Fruit fly (Drosophila melanogaster) whole organism, prepupa: ENCODE measurements around the gene Hel89B.

ENCODE experiments used
- CG10631 ChIP-seq: fragments of 200-800 bp; sonication (Bioruptor generic); optimal IDR thresholded peaks from 2 replicates; lab custom pipeline; 2016; ENCODE audit warnings: missing biosample characterization, missing genetic modification characterization
- CG11294 ChIP-seq: fragments of 200-800 bp; sonication (Bioruptor generic); IDR thresholded peaks from 2 replicates; pipeline ENCODE4 v1.3.6; 2022; ENCODE audit warnings: missing biosample characterization, missing genetic modification characterization
- CG15336 ChIP-seq: fragments of 200-800 bp; sonication (Bioruptor generic); IDR thresholded peaks from 2 replicates; pipeline ENCODE4 v1.3.6; 2022; ENCODE audit warnings: missing biosample characterization, missing genetic modification characterization
- CG16779 ChIP-seq: fragments of 200-800 bp; sonication (Bioruptor generic); optimal IDR thresholded peaks from 3 replicates; lab custom pipeline; 2017; ENCODE audit warnings: missing biosample characterization, mild to moderate bottlenecking, missing genetic modification characterization
- CG34406 ChIP-seq: fragments of 200-800 bp; sonication (Bioruptor generic); optimal IDR thresholded peaks from 3 replicates; lab custom pipeline; 2016; ENCODE audit warnings: missing biosample characterization, missing genetic modification characterization
- CG3919 ChIP-seq: fragments of 200-800 bp; sonication (Bioruptor generic); optimal IDR thresholded peaks from 3 replicates; lab custom pipeline; 2016; ENCODE audit warnings: missing biosample characterization, missing genetic modification characterization
- CG6808 ChIP-seq: fragments of 200-800 bp; sonication (Bioruptor generic); optimal IDR thresholded peaks from 3 replicates; lab custom pipeline; 2017; ENCODE audit warnings: missing biosample characterization, missing genetic modification characterization, mild to moderate bottlenecking, moderate library complexity, missing genetic modification reagents
- CG6854 ChIP-seq: fragments of 200-800 bp; sonication (Bioruptor generic); optimal IDR thresholded peaks from 2 replicates; lab custom pipeline; 2017; ENCODE audit warnings: missing biosample characterization, mild to moderate bottlenecking, missing genetic modification characterization
- CG7368 ChIP-seq: fragments of 200-800 bp; sonication (Bioruptor generic); optimal IDR thresholded peaks from 3 replicates; lab custom pipeline; 2016; ENCODE audit warnings: missing biosample characterization, missing genetic modification characterization
- CG8319 ChIP-seq: fragments of 200-800 bp; sonication (Bioruptor generic); optimal IDR thresholded peaks from 3 replicates; lab custom pipeline; 2016; ENCODE audit warnings: missing biosample characterization, missing genetic modification characterization
- Eip78C ChIP-seq: fragments of 200-800 bp; sonication (Bioruptor generic); peaks from one replicate; lab custom pipeline; 2016; ENCODE audit warnings: missing biosample characterization, missing genetic modification characterization
- Eip93F ChIP-seq: fragments of 200-800 bp; sonication (Bioruptor generic); optimal IDR thresholded peaks from 2 replicates; lab custom pipeline; 2016; ENCODE audit warnings: missing biosample characterization, mild to moderate bottlenecking, missing genetic modification characterization
- Ets21C ChIP-seq: fragments of 200-800 bp; sonication (Bioruptor generic); optimal IDR thresholded peaks from 3 replicates; lab custom pipeline; 2016; ENCODE audit warnings: missing biosample characterization, missing genetic modification characterization
- Ets96B ChIP-seq: fragments of 200-800 bp; optimal IDR thresholded peaks from 2 replicates; lab custom pipeline; 2019; ENCODE audit warnings: missing biosample characterization, mild to moderate bottlenecking, missing genetic modification characterization, moderate library complexity
- Gug ChIP-seq: fragments of 200-800 bp; sonication (Bioruptor generic); IDR thresholded peaks from 2 replicates; pipeline ENCODE4 v1.3.6; 2022; ENCODE audit warnings: missing biosample characterization, missing genetic modification characterization
- Hr4 ChIP-seq: fragments of 200-800 bp; sonication (Bioruptor generic); optimal IDR thresholded peaks from 3 replicates; lab custom pipeline; 2016; ENCODE audit warnings: missing biosample characterization, missing genetic modification characterization
- Lpt ChIP-seq: fragments of 200-800 bp; sonication (Bioruptor generic); optimal IDR thresholded peaks from 3 replicates; lab custom pipeline; 2016; ENCODE audit warnings: missing biosample characterization, missing genetic modification characterization
- OdsH ChIP-seq: fragments of 200-800 bp; sonication (Bioruptor generic); optimal IDR thresholded peaks from 3 replicates; lab custom pipeline; 2016; ENCODE audit warnings: missing biosample characterization, missing genetic modification characterization
- Sox15 ChIP-seq: fragments of 200-800 bp; sonication (Bioruptor generic); optimal IDR thresholded peaks from 3 replicates; lab custom pipeline; 2016; ENCODE audit warnings: missing biosample characterization, missing genetic modification characterization
- achi ChIP-seq: fragments of 200-800 bp; sonication (Bioruptor generic); optimal IDR thresholded peaks from 3 replicates; lab custom pipeline; 2016; ENCODE audit warnings: missing biosample characterization, missing genetic modification characterization
- cyc ChIP-seq: fragments of 200-800 bp; sonication (Bioruptor generic); optimal IDR thresholded peaks from 3 replicates; lab custom pipeline; 2016; ENCODE audit warnings: missing biosample characterization, missing genetic modification characterization
- dac ChIP-seq: fragments of 200-800 bp; sonication (Bioruptor generic); optimal IDR thresholded peaks from 2 replicates; lab custom pipeline; 2017; ENCODE audit warnings: missing biosample characterization, mild to moderate bottlenecking, missing genetic modification characterization
- dsx ChIP-seq: fragments of 200-800 bp; optimal IDR thresholded peaks from 3 replicates; lab custom pipeline; 2019; ENCODE audit warnings: missing biosample characterization, mild to moderate bottlenecking, missing genetic modification characterization, moderate library complexity; ENCODE audit not compliant: poor library complexity, severe bottlenecking
- esn ChIP-seq: fragments of 200-800 bp; sonication (Bioruptor generic); optimal IDR thresholded peaks from 2 replicates; lab custom pipeline; 2016; ENCODE audit warnings: missing biosample characterization, mild to moderate bottlenecking, missing genetic modification characterization, moderate library complexity
- fkh ChIP-seq: fragments of 200-800 bp; sonication (Bioruptor generic); optimal IDR thresholded peaks from 3 replicates; lab custom pipeline; 2017; ENCODE audit warnings: missing biosample characterization, mild to moderate bottlenecking, missing genetic modification characterization, moderate library complexity
- net ChIP-seq: fragments of 200-800 bp; sonication (Bioruptor generic); optimal IDR thresholded peaks from 3 replicates; lab custom pipeline; 2016; ENCODE audit warnings: missing biosample characterization, missing genetic modification characterization
- pdm3 ChIP-seq: fragments of 200-800 bp; sonication (Bioruptor generic); optimal IDR thresholded peaks from 3 replicates; lab custom pipeline; 2016; ENCODE audit warnings: missing biosample characterization, missing genetic modification characterization
- salr ChIP-seq, 2 experiments: fragments of 200-800 bp; sonication (Bioruptor generic); optimal IDR thresholded peaks; 3 replicates each; lab custom pipeline; 2016 to 2018; ENCODE audit warnings: missing biosample characterization in 2 of 2, missing genetic modification characterization in 2 of 2, mild to moderate bottlenecking in 1 of 2
- spab ChIP-seq: fragments of 200-800 bp; sonication (Bioruptor generic); optimal IDR thresholded peaks from 2 replicates; lab custom pipeline; 2017; ENCODE audit warnings: missing biosample characterization, mild to moderate bottlenecking, missing genetic modification characterization, missing genetic modification reagents
- svp ChIP-seq: fragments of 200-800 bp; sonication (Bioruptor generic); peaks from one replicate; lab custom pipeline; 2016; ENCODE audit warnings: missing biosample characterization, missing genetic modification characterization
- vri ChIP-seq: fragments of 200-800 bp; sonication (Bioruptor generic); optimal IDR thresholded peaks from 3 replicates; lab custom pipeline; 2016; ENCODE audit warnings: missing biosample characterization, mild to moderate bottlenecking, missing genetic modification characterization

Hel89B gene

DNA sequence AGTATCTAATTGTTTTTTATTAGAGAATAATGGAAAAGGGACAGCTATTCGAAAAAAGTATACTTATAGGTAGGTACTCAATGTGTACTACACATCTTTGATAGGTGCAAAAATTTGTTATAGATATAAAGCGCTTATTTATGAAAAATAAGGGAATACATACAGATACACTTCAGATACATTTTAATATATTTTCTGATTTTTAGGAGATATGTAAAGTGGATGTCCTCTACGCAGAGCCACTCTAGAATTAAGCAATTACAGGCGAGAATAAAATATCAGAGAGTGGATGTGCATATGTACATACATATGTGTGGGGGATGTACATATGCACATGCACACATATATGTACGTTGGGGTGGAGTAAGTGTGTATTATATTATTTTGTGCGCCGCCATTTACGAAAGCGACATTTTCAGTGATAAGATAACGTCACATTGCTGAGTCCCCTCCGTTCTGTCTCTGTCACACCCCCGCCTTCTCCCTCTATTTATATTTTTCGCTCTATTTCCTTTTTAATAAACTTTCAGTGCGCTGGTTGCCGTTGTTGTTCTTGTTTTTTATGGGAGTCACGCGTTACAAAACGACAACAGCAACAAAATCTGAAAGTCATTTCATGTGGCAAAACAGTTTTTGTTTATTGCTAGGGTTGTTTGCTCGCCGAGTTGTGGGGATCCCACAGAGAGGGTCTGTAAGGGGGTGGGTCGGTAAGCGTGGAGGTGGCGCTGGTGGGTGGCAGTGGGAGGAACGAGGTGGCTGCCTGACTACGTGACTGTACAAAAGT, 31.8 kb downstream of the Hel89B start (continued):
- TF ChIP-seq net (GFP tag; lab: Kevin White, UChicago) (no peak), vri (GFP tag; lab: Kevin White, UChicago) (peak; percentile 61), dsx (GFP tag; lab: Kevin White, UChicago) (no peak), CG6854 (GFP tag; lab: Kevin White, UChicago) (no peak), Ets96B (tag; lab: Kevin White, UChicago) (no peak), Gug (no peak), CG3919 (GFP tag; lab: Kevin White, UChicago) (no peak), CG6808 (GFP tag; lab: Kevin White, UChicago) (no peak), Hr4 (GFP tag; lab: Kevin White, UChicago) (no peak), dac (GFP tag; lab: Kevin White, UChicago) (no peak), fkh (GFP tag; lab: Kevin White, UChicago) (peak; percentile 90), CG7368 (GFP tag; lab: Kevin White, UChicago) (no peak), salr (GFP tag; optimal IDR thresholded peaks at IDR 0.05; lab: Kevin White, UChicago) (no peak), CG10631 (GFP tag; lab: Kevin White, UChicago) (no peak), Eip78C (GFP tag; lab: Kevin White, UChicago) (peak; percentile 58), svp (GFP tag; lab: Kevin White, UChicago) (peak; percentile 62), pdm3 (GFP tag; lab: Kevin White, UChicago) (no peak), esn (no peak), CG15336 (0 out of 2 replicates have a peak, but pooled peaks have one; percentile 14), CG11294 (GFP tag; lab: Robert Waterston, UW) (no peak), Lpt (GFP tag; lab: Kevin White, UChicago) (no peak), achi (GFP tag; lab: Kevin White, UChicago) (no peak), Ets21C (GFP tag; lab: Kevin White, UChicago) (no peak), OdsH (GFP tag; lab: Kevin White, UChicago) (no peak), spab (no peak), Sox15 (GFP tag; lab: Kevin White, UChicago) (no peak), CG8319 (GFP tag; lab: Kevin White, UChicago) (no peak), cyc (GFP tag; lab: Kevin White, UChicago) (no peak), Eip93F (GFP tag; lab: Kevin White, UChicago) (peak; percentile 61), CG16779 (tag; lab: Kevin White, UChicago) (peak; percentile 23)

DNA sequence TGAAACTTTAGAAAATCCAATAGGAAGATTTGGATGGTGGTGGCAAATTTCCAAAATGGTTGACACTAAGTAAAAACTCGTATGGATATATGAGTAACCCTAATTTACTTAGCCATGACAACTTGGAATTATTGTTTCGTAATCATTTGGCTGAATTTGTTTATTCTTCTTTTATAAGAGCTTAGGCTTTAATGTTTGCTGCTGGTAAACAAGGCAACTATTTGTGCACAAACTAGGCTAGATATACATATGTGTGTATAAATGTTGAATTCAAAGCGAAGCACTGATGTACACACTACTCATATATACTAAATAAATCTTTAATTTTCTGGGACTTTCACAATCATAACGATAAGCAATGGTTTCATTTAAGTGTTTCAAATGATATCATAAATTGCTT, 32.8 kb downstream of the Hel89B start:
- TF ChIP-seq CG34406 (GFP tag; lab: Kevin White, UChicago) (no peak), fkh (GFP tag; lab: Kevin White, UChicago) (peak; percentile 81)

DNA sequence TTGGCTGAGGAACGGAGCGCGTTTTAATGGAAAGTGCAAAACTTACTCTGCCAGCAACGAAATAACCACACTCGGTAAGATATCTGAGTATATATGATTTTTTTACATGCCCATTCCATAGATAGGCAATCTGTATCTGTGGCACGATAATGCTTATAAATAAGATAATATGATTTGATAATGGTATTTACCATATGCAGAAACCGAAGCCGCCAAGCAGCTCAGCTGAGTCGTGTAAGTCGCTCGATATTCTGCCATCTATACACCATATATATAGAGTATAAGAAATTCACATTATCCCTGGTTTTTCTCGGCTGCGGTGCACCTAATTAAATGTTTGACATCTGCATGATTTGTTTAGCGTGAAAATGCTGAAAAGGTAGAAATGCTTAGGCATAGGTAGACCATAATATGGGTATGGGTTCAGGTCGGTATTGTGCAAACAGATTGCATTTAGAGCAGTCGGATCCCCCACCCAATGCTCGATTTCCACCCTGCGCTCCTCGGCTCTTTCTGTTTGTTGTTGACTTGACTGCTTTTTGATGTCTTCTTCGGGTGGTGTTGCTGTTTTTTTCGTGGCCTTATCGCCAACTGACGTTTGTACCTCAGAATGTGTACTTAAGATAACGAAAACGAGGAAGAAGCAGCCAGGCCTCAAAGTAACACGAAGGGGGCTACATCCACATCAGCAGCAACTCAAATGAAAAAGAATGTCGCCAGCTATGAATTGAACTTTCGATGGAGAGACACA, 33.9 kb downstream of the Hel89B start:
- TF ChIP-seq vri (GFP tag; lab: Kevin White, UChicago) (no peak), Ets96B (tag; lab: Kevin White, UChicago) (no peak), esn (no peak), Eip78C (GFP tag; lab: Kevin White, UChicago) (peak; percentile 7), svp (GFP tag; lab: Kevin White, UChicago) (peak; percentile 63), fkh (GFP tag; lab: Kevin White, UChicago) (peak; percentile 91)

DNA sequence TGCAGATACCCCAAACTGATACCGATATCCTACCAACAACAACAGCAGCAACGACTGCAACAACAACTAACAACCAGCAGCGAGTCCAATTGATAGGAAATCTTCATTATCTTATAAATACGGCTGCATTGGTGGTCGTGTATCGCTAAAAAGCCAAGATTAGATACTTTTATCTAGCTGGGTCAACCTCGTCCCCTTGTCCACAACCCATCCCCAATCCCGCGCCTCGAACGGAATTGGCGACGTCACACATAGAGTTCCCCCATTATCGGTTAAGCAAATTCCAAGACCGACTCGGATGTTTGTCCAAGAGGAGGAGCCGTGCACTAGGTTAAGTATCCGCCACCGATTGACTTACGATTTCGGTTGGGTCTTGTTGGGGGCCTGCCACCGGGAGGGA, 35.2 kb downstream of the Hel89B start:
- TF ChIP-seq Ets96B (tag; lab: Kevin White, UChicago) (no peak), fkh (GFP tag; lab: Kevin White, UChicago) (peak; percentile 27)
